Worm (Caenorhabditis elegans) whole organism, young adult: ENCODE results near the gene F58A6.1.

ENCODE experiments used
- B0019.2 ChIP-seq: fragments of 200-800 bp; sonication (Bioruptor generic); conservative IDR thresholded peaks from 2 replicates; pipeline ENCODE4 v1.3.6; 2022; ENCODE audit warnings: missing genetic modification reagents, missing genetic modification characterization, missing compliant biosample characterization
- B0261.1 ChIP-seq: sonication (generic microtip); optimal IDR thresholded peaks from 2 replicates; lab custom pipeline; 2016; ENCODE audit warnings: mild to moderate bottlenecking, missing genetic modification characterization, moderate library complexity, missing compliant biosample characterization
- D2030.7 ChIP-seq: fragments of 200-800 bp; sonication (Bioruptor generic); IDR thresholded peaks from 2 replicates; pipeline ENCODE4 v1.3.6; 2022; ENCODE audit warnings: missing genetic modification reagents, missing genetic modification characterization, missing compliant biosample characterization
- F37B4.10 ChIP-seq: fragments of 200-800 bp; sonication (Bioruptor generic); IDR thresholded peaks from 2 replicates; pipeline ENCODE4 v1.3.6; 2022; ENCODE audit warnings: missing genetic modification characterization, missing compliant biosample characterization
- F49E8.2 ChIP-seq: sonication (generic microtip); optimal IDR thresholded peaks from 3 replicates; lab custom pipeline; 2017; ENCODE audit warnings: missing genetic modification characterization, mild to moderate bottlenecking, missing compliant biosample characterization, antibody characterized with exemption, moderate library complexity; ENCODE audit not compliant: insufficient read depth
- F55B11.4 ChIP-seq: sonication (generic microtip); optimal IDR thresholded peaks from 2 replicates; lab custom pipeline; 2016; ENCODE audit warnings: missing compliant biosample characterization, missing genetic modification characterization, borderline replicate concordance; ENCODE audit not compliant: insufficient read depth
- Y53G8AR.9 ChIP-seq: fragments of 200-800 bp; sonication (Bioruptor generic); conservative IDR thresholded peaks from 2 replicates; pipeline ENCODE4 v1.3.6; 2022; ENCODE audit warnings: missing genetic modification reagents, missing genetic modification characterization, missing compliant biosample characterization
- Y67H2A.10 ChIP-seq: fragments of 200-800 bp; sonication (Bioruptor generic); conservative IDR thresholded peaks from 2 replicates; pipeline ENCODE4 v1.3.6; 2022; ENCODE audit warnings: missing genetic modification reagents, missing genetic modification characterization, missing compliant biosample characterization
- Y79H2A.3 ChIP-seq: fragments of 200-800 bp; sonication (Bioruptor generic); conservative IDR thresholded peaks from 2 replicates; pipeline ENCODE4 v1.3.6; 2022; ENCODE audit warnings: missing genetic modification reagents, missing genetic modification characterization, missing compliant biosample characterization
- Y95B8A.8 ChIP-seq: fragments of 200-800 bp; sonication (Bioruptor generic); IDR thresholded peaks from 2 replicates; pipeline ENCODE4 v1.3.6; 2022; ENCODE audit warnings: missing genetic modification reagents, missing genetic modification characterization, missing compliant biosample characterization
- ama-1 ChIP-seq, 3 experiments: fragments of 150-350 bp in 1 of 3; sonication (generic microtip) in 2 of 3; optimal IDR thresholded peaks; 2 replicates each; lab custom pipeline; 2014 to 2018; ENCODE audit warnings: missing biosample characterization in 2 of 3, missing genetic modification characterization in 2 of 3, missing genetic modification reagents in 2 of 3
- atf-7 ChIP-seq: sonication (generic microtip); optimal IDR thresholded peaks from 2 replicates; lab custom pipeline; 2017; ENCODE audit warnings: mild to moderate bottlenecking, missing genetic modification characterization, missing compliant biosample characterization
- cebp-2 ChIP-seq: fragments of 200-800 bp; sonication (Bioruptor generic); IDR thresholded peaks from 2 replicates; pipeline ENCODE4 v1.3.6; 2022; ENCODE audit warnings: missing genetic modification characterization, missing compliant biosample characterization
- ceh-58 ChIP-seq: fragments of 200-800 bp; sonication (Bioruptor generic); IDR thresholded peaks from 2 replicates; pipeline ENCODE4 v1.3.6; 2022; ENCODE audit warnings: missing genetic modification characterization, missing compliant biosample characterization
- chd-7 ChIP-seq: sonication (generic microtip); optimal IDR thresholded peaks from 2 replicates; lab custom pipeline; 2016; ENCODE audit warnings: mild to moderate bottlenecking, missing genetic modification characterization, moderate library complexity, missing compliant biosample characterization
- die-1 ChIP-seq: sonication (generic microtip); optimal IDR thresholded peaks from 2 replicates; lab custom pipeline; 2016; ENCODE audit warnings: missing genotype, mild to moderate bottlenecking, missing genetic modification characterization, missing compliant biosample characterization
- dpff-1 ChIP-seq: sonication (generic microtip); optimal IDR thresholded peaks from 2 replicates; lab custom pipeline; 2017; ENCODE audit warnings: mild to moderate bottlenecking, missing genetic modification characterization, missing compliant biosample characterization
- egl-44 ChIP-seq: fragments of 200-800 bp; sonication (Bioruptor generic); IDR thresholded peaks from 2 replicates; pipeline ENCODE4 v1.3.6; 2022; ENCODE audit warnings: missing genetic modification reagents, missing genetic modification characterization, missing compliant biosample characterization
- ets-4 ChIP-seq: fragments of 200-800 bp; sonication (Bioruptor generic); optimal IDR thresholded peaks from 2 replicates; lab custom pipeline; 2018; ENCODE audit warnings: mild to moderate bottlenecking, missing genetic modification characterization, missing compliant biosample characterization
- hlh-12 ChIP-seq: sonication (generic microtip); optimal IDR thresholded peaks from 2 replicates; lab custom pipeline; 2016; ENCODE audit warnings: missing genetic modification characterization, missing compliant biosample characterization
- hlh-26 ChIP-seq: fragments of 200-800 bp; sonication (Bioruptor generic); conservative IDR thresholded peaks from 2 replicates; pipeline ENCODE4 v1.3.6; 2022; ENCODE audit warnings: missing genetic modification reagents, missing genetic modification characterization, missing compliant biosample characterization
- hrde-1 ChIP-seq: sonication (generic microtip); optimal IDR thresholded peaks from 2 replicates; lab custom pipeline; 2016; ENCODE audit warnings: missing genetic modification characterization, mild to moderate bottlenecking, missing compliant biosample characterization, moderate library complexity, missing genotype, missing genetic modification reagents, borderline replicate concordance
- let-607 ChIP-seq, 2 experiments: fragments of 200-800 bp in 1 of 2; sonication (Bioruptor generic) in 1 of 2; sonication (generic microtip) in 1 of 2; optimal IDR thresholded peaks; 2 replicates each; lab custom pipeline; 2016 to 2018; ENCODE audit warnings: mild to moderate bottlenecking in 2 of 2, missing compliant biosample characterization in 2 of 2, missing genetic modification characterization in 2 of 2, moderate library complexity in 2 of 2, missing genotype in 1 of 2
- lir-1 ChIP-seq: fragments of 200-800 bp; sonication (Bioruptor generic); conservative IDR thresholded peaks from 2 replicates; pipeline ENCODE4 v1.3.6; 2022; ENCODE audit warnings: missing genetic modification reagents, missing genetic modification characterization, missing compliant biosample characterization
- mes-4 ChIP-seq: sonication (generic microtip); optimal IDR thresholded peaks from 2 replicates; lab custom pipeline; 2016; ENCODE audit warnings: missing genotype, missing genetic modification characterization, missing compliant biosample characterization
- nfya-2 ChIP-seq: fragments of 200-800 bp; sonication (Bioruptor generic); IDR thresholded peaks from 2 replicates; pipeline ENCODE4 v1.3.6; 2022; ENCODE audit warnings: missing genetic modification reagents, missing genetic modification characterization, missing compliant biosample characterization
- pha-4 ChIP-seq: fragments of 150-350 bp; sonication (generic microtip); optimal IDR thresholded peaks from 2 replicates; lab custom pipeline; 2014; ENCODE audit warnings: missing biosample characterization, missing genetic modification reagents, missing genetic modification characterization
- rec-8 ChIP-seq, 2 experiments: sonication (generic microtip); optimal IDR thresholded peaks; 2 replicates each; lab custom pipeline; 2016; ENCODE audit warnings: mild to moderate bottlenecking in 2 of 2, missing genetic modification characterization in 2 of 2, missing genetic modification reagents in 2 of 2, missing genotype in 2 of 2, missing biosample characterization in 1 of 2, missing compliant biosample characterization in 1 of 2, moderate library complexity in 1 of 2
- sdz-38 ChIP-seq: sonication (generic microtip); optimal IDR thresholded peaks from 2 replicates; lab custom pipeline; 2016; ENCODE audit warnings: missing genotype, missing genetic modification characterization, missing compliant biosample characterization
- snpc-4 ChIP-seq, 5 experiments: fragments of 150-350 bp in 1 of 5; sonication (generic microtip) in 4 of 5; optimal IDR thresholded peaks; 2 replicates each; lab custom pipeline; 2014 to 2018; ENCODE audit warnings: missing genetic modification characterization in 5 of 5, missing biosample characterization in 3 of 5, antibody characterized with exemption in 2 of 5, mild to moderate bottlenecking in 2 of 5, missing compliant biosample characterization in 2 of 5, missing genotype in 2 of 5, moderate library complexity in 2 of 5, missing genetic modification reagents in 1 of 5
- xnd-1 ChIP-seq: sonication (generic microtip); optimal IDR thresholded peaks from 2 replicates; lab custom pipeline; 2016; ENCODE audit warnings: missing genotype, missing genetic modification reagents, missing genetic modification characterization, missing compliant biosample characterization
- zfh-2 ChIP-seq: fragments of 200-800 bp; sonication (Bioruptor generic); conservative IDR thresholded peaks from 2 replicates; pipeline ENCODE4 v1.3.6; 2022; ENCODE audit warnings: missing genetic modification reagents, missing genetic modification characterization, missing compliant biosample characterization
- zim-3 ChIP-seq: sonication (generic microtip); optimal IDR thresholded peaks from 2 replicates; lab custom pipeline; 2017; ENCODE audit warnings: mild to moderate bottlenecking, missing genetic modification characterization, moderate library complexity, missing compliant biosample characterization

Gene F58A6.1

ce11 chrII:5163283-5163682, 20.6 kb downstream of the F58A6.1 start, which contains the start of gene srb-5 (continued):
- TF ChIP-seq snpc-4 (GFP tag; optimal IDR thresholded peaks at IDR 0.05; lab: Kevin White, UChicago): no peak
- TF ChIP-seq snpc-4 (tag; optimal IDR thresholded peaks at IDR 0.05; lab: Kevin White, UChicago): no peak

DNA sequence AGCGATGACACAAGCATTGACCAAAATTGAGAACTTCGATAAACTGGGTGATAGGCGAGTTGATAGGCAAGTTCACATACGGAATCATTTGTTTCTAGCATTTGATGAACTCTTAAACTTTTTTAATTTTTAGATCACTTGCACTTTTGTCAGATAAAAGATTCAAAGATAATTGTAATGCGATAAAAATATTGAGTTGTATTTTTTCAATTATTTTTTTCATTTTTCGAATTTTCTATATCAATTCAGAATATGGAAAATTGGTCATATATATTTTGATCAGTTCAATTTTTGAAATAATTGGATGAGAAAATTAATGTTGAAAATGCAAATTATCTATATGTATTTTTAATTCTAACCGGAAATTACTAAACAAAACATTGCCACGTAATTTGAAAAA, 24.0 kb downstream of the F58A6.1 start, which contains the start of gene srb-3:
Gene srb-3 (minus strand): TSS at position 101 of the 400 bp plus-strand sequence.
- TF ChIP-seq Y95B8A.8: no peak
- TF ChIP-seq mes-4 (tag; lab: Kevin White, UChicago): no peak
- no peak for TF ChIP-seq F37B4.10
- TF ChIP-seq D2030.7 (GFP tag; lab: Robert Waterston, UW): no peak
- no peak for TF ChIP-seq ama-1 (optimal IDR thresholded peaks at IDR 0.05; lab: Kevin White, UChicago)
- no peak for TF ChIP-seq ama-1 (GFP tag; optimal IDR thresholded peaks at IDR 0.05; lab: Kevin White, UChicago)
- no peak for TF ChIP-seq sdz-38 (tag; lab: Kevin White, UChicago)
- TF ChIP-seq Y79H2A.3 (GFP tag; lab: Robert Waterston, UW): no peak
- no peak for TF ChIP-seq ets-4 (GFP tag; lab: Kevin White, UChicago)
- TF ChIP-seq atf-7 (tag; lab: Kevin White, UChicago): no peak
- TF ChIP-seq F55B11.4 (tag; lab: Kevin White, UChicago): no peak
- no peak for TF ChIP-seq lir-1 (GFP tag; lab: Robert Waterston, UW)
- TF ChIP-seq nfya-2: no peak
- TF ChIP-seq let-607 (tag; optimal IDR thresholded peaks at IDR 0.05; lab: Kevin White, UChicago): no peak

ce11 chrII:5170932-5171331, 28.2 kb downstream of the F58A6.1 start, which contains the start of gene srb-1:
Gene srb-1, minus strand, starts transcription at chrII:5171032.
- TF ChIP-seq F49E8.2 (tag; lab: Kevin White, UChicago): no peak
- no peak for TF ChIP-seq B0261.1 (tag; lab: Kevin White, UChicago)
- no peak for TF ChIP-seq hrde-1 (tag; lab: Kevin White, UChicago)
- TF ChIP-seq dpff-1 (tag; lab: Kevin White, UChicago): no peak
- no peak for TF ChIP-seq atf-7 (tag; lab: Kevin White, UChicago)
- no peak for TF ChIP-seq chd-7 (tag; lab: Kevin White, UChicago)
- TF ChIP-seq rec-8 (tag; optimal IDR thresholded peaks at IDR 0.05; lab: Kevin White, UChicago): no peak
- TF ChIP-seq snpc-4 (GFP tag; optimal IDR thresholded peaks at IDR 0.05; lab: Kevin White, UChicago): no peak
- TF ChIP-seq snpc-4 (tag; optimal IDR thresholded peaks at IDR 0.05; lab: Kevin White, UChicago): no peak
- TF ChIP-seq hlh-26 (GFP tag; lab: Robert Waterston, UW): no peak
- no peak for TF ChIP-seq egl-44 (GFP tag; lab: Robert Waterston, UW)

- TF ChIP-seq xnd-1 (tag; lab: Kevin White, UChicago): no peak
- TF ChIP-seq Y67H2A.10: no peak
- TF ChIP-seq hrde-1 (tag; lab: Kevin White, UChicago): no peak
- no peak for TF ChIP-seq pha-4 (tag; lab: Kevin White, UChicago)
- TF ChIP-seq Y53G8AR.9 (GFP tag; lab: Robert Waterston, UW): no peak
- no peak for TF ChIP-seq zim-3 (tag; lab: Kevin White, UChicago)
- no peak for TF ChIP-seq B0019.2 (GFP tag; lab: Robert Waterston, UW)
- TF ChIP-seq hlh-26 (GFP tag; lab: Robert Waterston, UW): no peak
- no peak for TF ChIP-seq ceh-58 (GFP tag; lab: Robert Waterston, UW)
- TF ChIP-seq zfh-2 (GFP tag; lab: Robert Waterston, UW): no peak
- TF ChIP-seq cebp-2: no peak
- no peak for TF ChIP-seq F55B11.4 (tag; lab: Kevin White, UChicago)
- no peak for TF ChIP-seq hlh-12 (tag; lab: Kevin White, UChicago)
- no peak for TF ChIP-seq die-1
These were observed 28.9 kb downstream of the F58A6.1 start, which contains the start of gene C27D6.15 for ce11 chrII:5171610-5172009. Gene C27D6.15, plus strand, starts transcription at chrII:5171910.
